Worm (Caenorhabditis elegans) whole organism, mixed stage, embryonic: ENCODE results near the gene ceh-16.

Source experiments
- bed-3 ChIP-seq: fragments of 200-800 bp; sonication (Bioruptor generic); optimal IDR thresholded peaks from 3 replicates; lab custom pipeline; 2018; ENCODE audit warnings: mild to moderate bottlenecking, missing genetic modification characterization, moderate library complexity, missing compliant biosample characterization
- blmp-1 ChIP-seq: fragments of 150-350 bp; optimal IDR thresholded peaks from 2 replicates; lab custom pipeline; 2014; ENCODE audit warnings: missing biosample characterization, missing genetic modification characterization
- ceh-39 ChIP-seq: fragments of 150-350 bp; optimal IDR thresholded peaks from 2 replicates; lab custom pipeline; 2014; ENCODE audit warnings: missing biosample characterization, missing genetic modification characterization
- ceh-43 ChIP-seq: fragments of 200-800 bp; sonication (Bioruptor generic); optimal IDR thresholded peaks from 2 replicates; lab custom pipeline; 2018; ENCODE audit warnings: mild to moderate bottlenecking, missing genetic modification characterization, moderate library complexity, missing compliant biosample characterization
- ceh-83 ChIP-seq: fragments of 200-800 bp; sonication (Bioruptor generic); optimal IDR thresholded peaks from 2 replicates; lab custom pipeline; 2018; ENCODE audit warnings: mild to moderate bottlenecking, missing genetic modification characterization, missing compliant biosample characterization
- ces-1 ChIP-seq: fragments of 150-350 bp; optimal IDR thresholded peaks from 2 replicates; lab custom pipeline; 2014; ENCODE audit warnings: missing biosample characterization, missing genetic modification reagents, missing genetic modification characterization
- cnd-1 ChIP-seq: fragments of 200-800 bp; sonication (Bioruptor generic); optimal IDR thresholded peaks from 2 replicates; lab custom pipeline; 2018; ENCODE audit warnings: mild to moderate bottlenecking, missing genetic modification characterization, missing compliant biosample characterization
- drap-1 ChIP-seq: fragments of 200-800 bp; sonication (Bioruptor generic); optimal IDR thresholded peaks from 3 replicates; lab custom pipeline; 2018; ENCODE audit warnings: mild to moderate bottlenecking, missing genetic modification characterization, missing compliant biosample characterization
- elt-1 ChIP-seq: sonication (generic microtip); optimal IDR thresholded peaks from 2 replicates; lab custom pipeline; 2017; ENCODE audit warnings: missing genetic modification characterization, mild to moderate bottlenecking, missing compliant biosample characterization, antibody characterized with exemption, moderate library complexity, borderline replicate concordance; ENCODE audit not compliant: insufficient read depth
- elt-3 ChIP-seq: fragments of 150-350 bp; optimal IDR thresholded peaks from 2 replicates; lab custom pipeline; 2014; ENCODE audit warnings: missing biosample characterization, missing genetic modification characterization
- flh-1 ChIP-seq: fragments of 200-800 bp; sonication (Bioruptor generic); optimal IDR thresholded peaks from 2 replicates; lab custom pipeline; 2018; ENCODE audit warnings: mild to moderate bottlenecking, missing genetic modification characterization, moderate library complexity, missing compliant biosample characterization
- ham-2 ChIP-seq: fragments of 200-800 bp; sonication (Bioruptor generic); optimal IDR thresholded peaks from 2 replicates; lab custom pipeline; 2018; ENCODE audit warnings: mild to moderate bottlenecking, missing genetic modification characterization, missing compliant biosample characterization
- hlh-1 ChIP-seq: fragments of 150-350 bp; optimal IDR thresholded peaks from 2 replicates; lab custom pipeline; 2014; ENCODE audit warnings: missing biosample characterization, missing genetic modification reagents, missing genetic modification characterization
- lin-13 ChIP-seq: fragments of 150-350 bp; optimal IDR thresholded peaks from 2 replicates; lab custom pipeline; 2014; ENCODE audit warnings: missing biosample characterization, missing genetic modification characterization
- lin-32 ChIP-seq: fragments of 200-800 bp; sonication (Bioruptor generic); optimal IDR thresholded peaks from 2 replicates; lab custom pipeline; 2018; ENCODE audit warnings: mild to moderate bottlenecking, missing genetic modification characterization, missing compliant biosample characterization
- lsy-2 ChIP-seq: fragments of 150-350 bp; optimal IDR thresholded peaks from 2 replicates; lab custom pipeline; 2014; ENCODE audit warnings: missing biosample characterization, missing genetic modification characterization
- mab-5 ChIP-seq: fragments of 150-350 bp; optimal IDR thresholded peaks from 2 replicates; lab custom pipeline; 2014; ENCODE audit warnings: missing biosample characterization, missing genetic modification characterization
- mep-1 ChIP-seq: fragments of 150-350 bp; optimal IDR thresholded peaks from 2 replicates; lab custom pipeline; 2017; ENCODE audit warnings: missing biosample characterization, missing genetic modification reagents, missing genetic modification characterization, inconsistent platforms
- nhr-12 ChIP-seq: fragments of 150-350 bp; optimal IDR thresholded peaks from 2 replicates; lab custom pipeline; 2014; ENCODE audit warnings: missing biosample characterization, missing genetic modification characterization
- nhr-2 ChIP-seq: fragments of 150-350 bp; optimal IDR thresholded peaks from 2 replicates; lab custom pipeline; 2014; ENCODE audit warnings: missing biosample characterization, missing genetic modification characterization
- nhr-237 ChIP-seq: fragments of 150-350 bp; optimal IDR thresholded peaks from 2 replicates; lab custom pipeline; 2014; ENCODE audit warnings: missing biosample characterization, missing genetic modification characterization
- nhr-28 ChIP-seq: fragments of 150-350 bp; optimal IDR thresholded peaks from 2 replicates; lab custom pipeline; 2014; ENCODE audit warnings: missing biosample characterization, missing genetic modification characterization
- nhr-76 ChIP-seq: sonication (generic microtip); optimal IDR thresholded peaks from 2 replicates; lab custom pipeline; 2017; ENCODE audit warnings: missing biosample characterization, missing genetic modification characterization
- pha-4 ChIP-seq: fragments of 150-350 bp; optimal IDR thresholded peaks from 2 replicates; lab custom pipeline; 2018; ENCODE audit warnings: missing biosample characterization, missing genetic modification reagents, missing genetic modification characterization
- sem-2 ChIP-seq: fragments of 200-800 bp; sonication (Bioruptor generic); optimal IDR thresholded peaks from 2 replicates; lab custom pipeline; 2018; ENCODE audit warnings: mild to moderate bottlenecking, missing genetic modification characterization, missing compliant biosample characterization
- snpc-4 ChIP-seq: fragments of 150-350 bp; optimal IDR thresholded peaks from 2 replicates; lab custom pipeline; 2014; ENCODE audit warnings: missing biosample characterization, missing genetic modification characterization
- sptf-1 ChIP-seq: sonication (generic microtip); optimal IDR thresholded peaks from 2 replicates; lab custom pipeline; 2017; ENCODE audit warnings: mild to moderate bottlenecking, missing genetic modification characterization, moderate library complexity, missing compliant biosample characterization
- unc-120 ChIP-seq: sonication (generic microtip); optimal IDR thresholded peaks from 2 replicates; lab custom pipeline; 2017; ENCODE audit warnings: missing genetic modification characterization, missing compliant biosample characterization; ENCODE audit not compliant: poor library complexity, severe bottlenecking
- unc-39 ChIP-seq: fragments of 150-350 bp; optimal IDR thresholded peaks from 2 replicates; lab custom pipeline; 2014; ENCODE audit warnings: missing biosample characterization, missing genetic modification characterization
- unc-62 ChIP-seq: fragments of 150-350 bp; optimal IDR thresholded peaks from 2 replicates; lab custom pipeline; 2014; ENCODE audit warnings: missing biosample characterization, missing genetic modification reagents, missing genetic modification characterization
- zip-8 ChIP-seq: fragments of 150-350 bp; optimal IDR thresholded peaks from 2 replicates; lab custom pipeline; 2014; ENCODE audit warnings: missing biosample characterization, missing genetic modification characterization
- ztf-11 ChIP-seq: fragments of 150-350 bp; optimal IDR thresholded peaks from 2 replicates; lab custom pipeline; 2014; ENCODE audit warnings: missing biosample characterization, missing genetic modification characterization

ceh-16 gene

DNA sequence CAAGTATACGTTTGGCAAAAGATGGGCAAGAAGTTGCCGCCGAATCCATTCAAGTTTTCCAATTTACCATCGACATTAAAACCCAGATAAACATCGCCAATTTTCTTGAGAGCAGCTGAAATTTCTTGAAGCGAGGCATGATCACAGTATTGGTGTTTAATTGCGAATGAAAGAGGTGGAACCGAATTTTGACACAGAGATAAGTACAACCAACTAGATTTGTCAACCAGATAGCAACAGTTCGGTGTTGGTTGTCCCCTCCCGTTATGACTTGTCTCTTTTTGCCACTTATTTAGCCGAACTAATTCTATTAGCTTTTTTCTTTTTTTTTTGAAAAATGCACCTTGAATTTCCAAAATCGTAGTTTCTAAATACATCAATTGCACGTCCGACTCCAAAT lies 44.2 kb upstream of the ceh-16 start:
- TF ChIP-seq cnd-1 (tag; lab: Kevin White, UChicago) (no peak), ceh-83 (GFP tag; lab: Kevin White, UChicago) (no peak), flh-1 (GFP tag; lab: Kevin White, UChicago) (no peak), ztf-11 (tag; lab: Kevin White, UChicago) (no peak), lsy-2 (no peak), ceh-39 (tag; lab: Kevin White, UChicago) (no peak), unc-62 (no peak), pha-4 (tag; lab: Kevin White, UChicago) (no peak), hlh-1 (tag; lab: Kevin White, UChicago) (no peak), ham-2 (GFP tag; lab: Kevin White, UChicago) (no peak), ceh-43 (GFP tag; lab: Kevin White, UChicago) (no peak), nhr-2 (tag; lab: Kevin White, UChicago) (no peak), mep-1 (tag; lab: Kevin White, UChicago) (no peak), bed-3 (GFP tag; lab: Kevin White, UChicago) (no peak), zip-8 (tag; lab: Kevin White, UChicago) (no peak)

DNA sequence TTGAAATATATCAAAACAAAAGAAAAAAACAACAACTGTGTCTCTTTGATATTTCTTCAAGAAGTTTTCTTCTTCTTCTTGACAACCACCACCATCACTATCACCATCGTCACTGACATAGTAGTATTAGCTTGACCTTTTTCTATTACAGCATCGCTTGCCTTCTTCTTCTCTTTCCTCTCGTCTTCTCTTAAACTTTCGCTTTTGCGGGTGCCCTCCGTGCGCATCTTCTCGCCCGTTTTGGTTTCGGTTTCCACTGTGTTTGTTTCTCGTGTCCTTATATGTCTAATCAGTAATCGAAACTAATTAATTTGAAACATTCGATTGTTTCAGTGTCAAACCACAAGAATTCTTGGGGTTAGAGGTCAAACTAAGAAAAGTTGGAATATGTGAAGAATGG lies 43.2 kb upstream of the ceh-16 start:
- TF ChIP-seq blmp-1 (tag; lab: Kevin White, UChicago), result peak; percentile 70
- TF ChIP-seq nhr-237 (tag; lab: Kevin White, UChicago), result no peak

DNA sequence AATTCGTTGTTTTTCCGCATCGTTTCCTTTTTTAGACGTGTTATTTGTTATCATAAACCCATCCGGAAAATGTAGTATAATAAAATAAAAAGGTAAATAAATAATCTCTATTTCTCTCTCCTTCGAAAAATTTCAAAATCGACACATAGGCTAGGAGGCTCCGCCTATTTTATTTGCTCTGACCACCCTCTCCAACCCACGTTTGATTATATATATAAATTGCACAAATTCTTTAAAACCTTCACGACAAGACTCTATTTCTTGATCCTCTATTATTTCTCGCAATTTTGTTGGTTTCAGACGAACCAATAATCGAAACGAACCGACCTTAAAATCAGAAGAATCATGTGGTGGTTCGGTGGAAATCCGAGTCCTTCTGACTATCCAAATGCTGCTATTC lies 41.7 kb upstream of the ceh-16 start, which contains the start of gene doxa-1:
doxa-1 (plus strand) TSS at position 301 of the 400 bp plus-strand sequence.
- no peak for TF ChIP-seq elt-1 (tag; lab: Kevin White, UChicago)
- TF ChIP-seq ceh-39 (tag; lab: Kevin White, UChicago), result no peak
- TF ChIP-seq nhr-12 (tag; lab: Kevin White, UChicago), result no peak
- TF ChIP-seq ces-1, result no peak
- no peak for TF ChIP-seq bed-3 (GFP tag; lab: Kevin White, UChicago)
- TF ChIP-seq drap-1 (GFP tag; lab: Kevin White, UChicago), result no peak
- TF ChIP-seq unc-39 (tag; lab: Kevin White, UChicago), result no peak
- TF ChIP-seq cnd-1 (tag; lab: Kevin White, UChicago), result no peak
- TF ChIP-seq ceh-83 (GFP tag; lab: Kevin White, UChicago), result no peak
- TF ChIP-seq mep-1 (tag; lab: Kevin White, UChicago), result no peak

DNA sequence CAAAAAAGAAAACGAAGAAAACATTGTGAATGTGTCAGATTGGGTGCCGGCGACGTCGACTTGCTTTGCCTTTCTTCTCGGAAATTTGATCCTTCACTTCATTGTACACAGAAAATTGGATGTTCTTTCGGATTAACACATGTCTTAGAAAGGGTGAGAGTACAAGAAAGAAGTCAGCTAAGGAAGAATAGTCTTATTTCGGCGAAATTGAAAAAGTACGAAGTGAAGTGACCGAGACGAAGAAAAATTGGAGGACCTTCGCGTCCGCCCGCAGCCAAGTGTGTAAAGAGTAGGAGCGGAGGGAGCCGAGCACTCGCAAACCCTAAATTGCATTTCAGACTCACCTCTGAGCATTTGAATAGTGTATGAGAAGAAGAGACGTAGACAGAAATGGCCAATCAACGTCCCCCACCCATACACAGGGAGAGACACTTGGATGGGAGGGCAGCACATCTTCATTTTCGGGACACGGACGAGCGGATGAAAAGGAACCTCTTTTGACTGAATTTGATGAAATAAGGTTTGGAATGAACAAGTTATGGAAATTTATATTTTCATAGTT lies 33.9 kb upstream of the ceh-16 start, which contains the start of gene glr-1:
glr-1 (minus strand) TSS at position 51 of the 562 bp plus-strand sequence.
- TF ChIP-seq lsy-2, result no peak
- peak; percentile 92 for TF ChIP-seq ces-1

DNA sequence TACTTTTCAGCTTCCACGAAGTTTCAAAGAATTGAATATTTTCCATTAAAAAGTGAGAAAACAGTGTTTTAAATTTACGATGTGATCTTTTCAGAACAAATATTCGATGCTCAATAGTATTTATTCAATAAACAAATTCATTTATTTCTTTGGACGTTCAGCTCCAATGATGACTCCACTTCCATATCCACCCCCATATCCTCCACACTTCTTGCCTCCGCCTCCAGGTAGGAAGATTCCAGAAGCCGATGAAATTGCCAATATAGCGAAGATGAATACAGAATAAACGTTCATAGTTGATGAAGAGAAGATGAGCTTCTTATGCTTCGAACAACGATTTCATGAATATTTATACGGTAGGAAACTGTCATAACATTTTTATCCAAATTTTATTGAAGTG lies 33.3 kb upstream of the ceh-16 start, which contains the start of gene fip-3:
fip-3 (minus strand) TSS at position 294 of the 400 bp plus-strand sequence.
- TF ChIP-seq unc-120 (tag; lab: Kevin White, UChicago) (no peak), drap-1 (GFP tag; lab: Kevin White, UChicago) (no peak), ceh-39 (tag; lab: Kevin White, UChicago) (no peak), hlh-1 (tag; lab: Kevin White, UChicago) (no peak), sem-2 (GFP tag; lab: Kevin White, UChicago) (no peak), nhr-28 (tag; lab: Kevin White, UChicago) (no peak), lin-13 (no peak)

DNA sequence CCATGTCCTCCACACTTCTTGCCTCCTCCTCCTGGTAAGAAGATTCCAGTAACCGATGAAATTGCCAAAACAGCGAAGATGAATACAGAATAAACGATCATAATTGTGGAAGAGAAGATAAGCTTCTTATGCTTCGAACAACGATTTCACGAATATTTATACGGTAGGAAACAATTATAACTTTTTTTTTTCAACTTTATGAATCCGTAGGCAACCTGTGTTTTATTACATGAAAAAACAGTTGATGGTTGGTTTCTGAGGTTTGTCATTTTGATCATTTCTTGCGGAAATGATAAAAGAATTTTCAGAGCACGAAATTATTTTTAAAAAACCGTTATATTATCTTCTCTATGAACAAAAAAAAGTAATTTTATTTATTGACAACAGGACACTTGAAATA lies 31.7 kb upstream of the ceh-16 start, which contains the start of gene fipr-16:
fipr-16 (minus strand) TSS at position 101 of the 400 bp plus-strand sequence.
- TF ChIP-seq nhr-12 (tag; lab: Kevin White, UChicago), result no peak
- no peak for TF ChIP-seq sem-2 (GFP tag; lab: Kevin White, UChicago)
- TF ChIP-seq nhr-76 (tag; lab: Kevin White, UChicago), result no peak
- no peak for TF ChIP-seq sptf-1 (tag; lab: Kevin White, UChicago)
- TF ChIP-seq unc-62, result no peak
- TF ChIP-seq elt-3 (tag; lab: Kevin White, UChicago), result no peak
- no peak for TF ChIP-seq snpc-4 (tag; lab: Kevin White, UChicago)
- TF ChIP-seq nhr-2 (tag; lab: Kevin White, UChicago), result no peak
- no peak for TF ChIP-seq zip-8 (tag; lab: Kevin White, UChicago)
- TF ChIP-seq ces-1, result no peak
- no peak for TF ChIP-seq ceh-83 (GFP tag; lab: Kevin White, UChicago)
- no peak for TF ChIP-seq flh-1 (GFP tag; lab: Kevin White, UChicago)
- no peak for TF ChIP-seq ceh-43 (GFP tag; lab: Kevin White, UChicago)
- no peak for TF ChIP-seq lin-13
- no peak for TF ChIP-seq bed-3 (GFP tag; lab: Kevin White, UChicago)
- no peak for TF ChIP-seq nhr-237 (tag; lab: Kevin White, UChicago)
- TF ChIP-seq lin-32 (GFP tag; lab: Kevin White, UChicago), result no peak
- TF ChIP-seq blmp-1 (tag; lab: Kevin White, UChicago), result no peak
- TF ChIP-seq mab-5 (tag; lab: Kevin White, UChicago), result no peak
- TF ChIP-seq, all 35 proteins: peak for 0
